Worm (Caenorhabditis elegans) whole organism, early embryonic: ENCODE data around the gene kin-9.

Source experiments
- aly-1 ChIP-seq: sonication (generic microtip); optimal IDR thresholded peaks from 2 replicates; lab custom pipeline; 2016; ENCODE audit warnings: missing genetic modification characterization, missing compliant biosample characterization
- ama-1 ChIP-seq: fragments of 150-350 bp; optimal IDR thresholded peaks from 2 replicates; lab custom pipeline; 2014
- ceh-13 ChIP-seq: fragments of 200-800 bp; sonication (Bioruptor generic); optimal IDR thresholded peaks from 2 replicates; lab custom pipeline; 2018; ENCODE audit warnings: mild to moderate bottlenecking, missing genetic modification characterization, missing compliant biosample characterization
- ceh-36 ChIP-seq: sonication (generic microtip); optimal IDR thresholded peaks from 2 replicates; lab custom pipeline; 2016; ENCODE audit warnings: missing genetic modification characterization, inconsistent platforms, missing compliant biosample characterization
- ets-7 ChIP-seq: sonication (generic microtip); optimal IDR thresholded peaks from 2 replicates; lab custom pipeline; 2016; ENCODE audit warnings: missing genotype, missing genetic modification characterization, missing compliant biosample characterization
- flt-1 ChIP-seq: fragments of 200-800 bp; sonication (Bioruptor generic); IDR thresholded peaks from 2 replicates; pipeline ENCODE4 v1.3.6; 2022; ENCODE audit warnings: missing genetic modification characterization, missing compliant biosample characterization
- hmbx-1 ChIP-seq: sonication (generic microtip); optimal IDR thresholded peaks from 2 replicates; lab custom pipeline; 2016; ENCODE audit warnings: mild to moderate bottlenecking, missing genetic modification characterization, missing compliant biosample characterization
- scrt-1 ChIP-seq: fragments of 200-800 bp; sonication (Bioruptor generic); IDR thresholded peaks from 2 replicates; pipeline ENCODE4 v1.3.6; 2022; ENCODE audit warnings: missing genetic modification characterization, missing compliant biosample characterization
- tbx-11 ChIP-seq: fragments of 200-800 bp; sonication (Bioruptor generic); IDR thresholded peaks from 2 replicates; pipeline ENCODE4 v1.3.6; 2022; ENCODE audit warnings: missing genetic modification characterization, missing compliant biosample characterization
- tbx-37 ChIP-seq: fragments of 200-800 bp; sonication (Bioruptor generic); conservative IDR thresholded peaks from 2 replicates; pipeline ENCODE4 v1.3.6; 2022; ENCODE audit warnings: missing genetic modification reagents, missing genetic modification characterization, missing compliant biosample characterization

ce11 chrX:8446108-8446507, 13.6 kb downstream of the kin-9 start, which contains the start of gene F16F9.1:
- no peak for TF ChIP-seq ama-1 (lab: Kevin White, UChicago)
- no peak for TF ChIP-seq scrt-1 (GFP tag; lab: Robert Waterston, UW)
- no peak for TF ChIP-seq tbx-37 (GFP tag; lab: Robert Waterston, UW)
- no peak for TF ChIP-seq ets-7 (tag; lab: Kevin White, UChicago)
- TF ChIP-seq aly-1 (tag; lab: Kevin White, UChicago): no peak
- TF ChIP-seq hmbx-1 (tag; lab: Kevin White, UChicago): no peak
- TF ChIP-seq ceh-36 (tag; lab: Kevin White, UChicago): no peak
- TF ChIP-seq flt-1: no peak
- TF ChIP-seq tbx-11 (GFP tag; lab: Robert Waterston, UW): no peak
- no peak for TF ChIP-seq ceh-13 (GFP tag; lab: Kevin White, UChicago)
